Worm (Caenorhabditis elegans) whole organism, L4 larva: ENCODE data around the gene qns-1.

Experiments used
- ceh-28 ChIP-seq: fragments of 150-350 bp; optimal IDR thresholded peaks from 2 replicates; lab custom pipeline; 2014; ENCODE audit warnings: missing biosample characterization, missing genetic modification reagents, missing genetic modification characterization
- ces-1 ChIP-seq: fragments of 150-350 bp; sonication (generic microtip); optimal IDR thresholded peaks from 4 replicates; lab custom pipeline; 2014; ENCODE audit warnings: missing biosample characterization, missing genetic modification reagents, missing genetic modification characterization
- duxl-1 ChIP-seq: sonication (generic microtip); optimal IDR thresholded peaks from 2 replicates; lab custom pipeline; 2016; ENCODE audit warnings: mild to moderate bottlenecking, missing genetic modification characterization, moderate library complexity, missing compliant biosample characterization; ENCODE audit not compliant: poor library complexity
- fkh-10 ChIP-seq: fragments of 150-350 bp; optimal IDR thresholded peaks from 2 replicates; lab custom pipeline; 2014; ENCODE audit warnings: missing biosample characterization, missing genetic modification reagents, missing genetic modification characterization
- lin-29 ChIP-seq: fragments of 200-800 bp; sonication (Bioruptor generic); IDR thresholded peaks from 2 replicates; pipeline ENCODE4 v1.3.6; 2022; ENCODE audit warnings: missing genetic modification reagents, missing genetic modification characterization, missing compliant biosample characterization
- lir-3 ChIP-seq: sonication (generic microtip); optimal IDR thresholded peaks from 2 replicates; lab custom pipeline; 2016; ENCODE audit warnings: mild to moderate bottlenecking, missing genetic modification characterization, missing compliant biosample characterization
- mdl-1 ChIP-seq, 2 experiments: fragments of 150-350 bp in 1 of 2; sonication (generic microtip) in 1 of 2; optimal IDR thresholded peaks; 2 replicates each; lab custom pipeline; 2014 to 2017; ENCODE audit warnings: missing biosample characterization in 2 of 2, missing genetic modification characterization in 2 of 2
- nhr-77 ChIP-seq: fragments of 150-350 bp; optimal IDR thresholded peaks from 2 replicates; lab custom pipeline; 2014; ENCODE audit warnings: missing biosample characterization, missing genetic modification characterization
- pha-4 ChIP-seq, 2 experiments: fragments of 150-350 bp in 1 of 2; fragments of 200-800 bp in 1 of 2; sonication (Bioruptor generic) in 1 of 2; IDR thresholded peaks in 1 of 2; optimal IDR thresholded peaks in 1 of 2; 2 replicates each; pipeline versions ENCODE4 v1.3.6 to Lab custom; 2014 to 2022; ENCODE audit warnings: missing genetic modification characterization in 2 of 2, missing genetic modification reagents in 2 of 2, missing biosample characterization in 1 of 2, missing compliant biosample characterization in 1 of 2
- skn-1 ChIP-seq: fragments of 150-350 bp; optimal IDR thresholded peaks from 2 replicates; lab custom pipeline; 2014; ENCODE audit warnings: missing biosample characterization, missing genetic modification characterization
- unc-39 ChIP-seq: sonication (generic microtip); optimal IDR thresholded peaks from 2 replicates; lab custom pipeline; 2017; ENCODE audit warnings: missing biosample characterization, missing genetic modification characterization

- TF ChIP-seq skn-1 (tag; lab: Kevin White, UChicago) (no peak), lir-3 (no peak), lin-29 (GFP tag; lab: Robert Waterston, UW) (no peak), pha-4 (GFP tag; IDR thresholded peaks at IDR 0.05; lab: Robert Waterston, UW) (no peak), pha-4 (tag; optimal IDR thresholded peaks at IDR 0.05; lab: Kevin White, UChicago) (no peak), duxl-1 (no peak), nhr-77 (no peak), fkh-10 (no peak), ces-1 (no peak), mdl-1 (tag; optimal IDR thresholded peaks at IDR 0.05; lab: Kevin White, UChicago) (no peak), unc-39 (tag; lab: Kevin White, UChicago) (no peak), ceh-28 (tag; lab: Kevin White, UChicago) (no peak)
Measured at ce11 chrIV:10190586-10190985, 28.5 kb downstream of the qns-1 start.
